Fruit fly (Drosophila melanogaster): Measurements from ENCODE around the gene Hmx.

Gene Hmx

dm6 chr3R:17595084-17595483 lies 36.4 kb downstream of the Hmx start, which contains the start of gene Sgs5:
TSS of gene Sgs5 (plus strand) at chr3R:17595362.
- TF ChIP-seq h (GFP tag; optimal IDR thresholded peaks at IDR 0.05): peak; percentile 82
- peak; percentile 32 for TF ChIP-seq psq (GFP tag; optimal IDR thresholded peaks at IDR 0.05)
- no peak for TF ChIP-seq sv (GFP tag; optimal IDR thresholded peaks at IDR 0.05)
- TF ChIP-seq OdsH (GFP tag; optimal IDR thresholded peaks at IDR 0.05): peak; percentile 66
- peak; percentile 51 for TF ChIP-seq tai (GFP tag; optimal IDR thresholded peaks at IDR 0.05)
- peak; percentile 55 for TF ChIP-seq fru (GFP tag; optimal IDR thresholded peaks at IDR 0.05)
- TF ChIP-seq Sp1 (GFP tag; optimal IDR thresholded peaks at IDR 0.05): peak; percentile 47
- TF ChIP-seq br (GFP tag; optimal IDR thresholded peaks at IDR 0.05): peak; percentile 53
- no peak for TF ChIP-seq Hr78 (GFP tag; optimal IDR thresholded peaks at IDR 0.05)
- TF ChIP-seq foxo (GFP tag; optimal IDR thresholded peaks at IDR 0.05): peak in 1 of 2 experiments; percentile 51
- TF ChIP-seq Hnf4 (GFP tag; optimal IDR thresholded peaks at IDR 0.05): peak; percentile 67
- peak; percentile 82 for TF ChIP-seq rgr (GFP tag; optimal IDR thresholded peaks at IDR 0.05)
- peak; percentile 96 for TF ChIP-seq Hr83 (GFP tag; optimal IDR thresholded peaks at IDR 0.05; ENCODE audit: poor library complexity, severe bottlenecking)
- no peak for TF ChIP-seq dl (GFP tag; optimal IDR thresholded peaks at IDR 0.05; ENCODE audit: insufficient read depth in 1 of 2, partially characterized antibody in 2 of 2)
- TF ChIP-seq Jra (GFP tag; optimal IDR thresholded peaks at IDR 0.05): peak; percentile 35
- TF ChIP-seq CG9705 (GFP tag; optimal IDR thresholded peaks at IDR 0.05): peak; percentile 25
- TF ChIP-seq ey (GFP tag; optimal IDR thresholded peaks at IDR 0.05): peak; percentile 11
- no peak for TF ChIP-seq Dif (GFP tag; optimal IDR thresholded peaks at IDR 0.05; ENCODE audit: partially characterized antibody)
- TF ChIP-seq CrebA (GFP tag; optimal IDR thresholded peaks at IDR 0.05; ENCODE audit: borderline replicate concordance): peak; percentile 53
- peak; percentile 55 for TF ChIP-seq brk (GFP tag; optimal IDR thresholded peaks at IDR 0.05)

DNA sequence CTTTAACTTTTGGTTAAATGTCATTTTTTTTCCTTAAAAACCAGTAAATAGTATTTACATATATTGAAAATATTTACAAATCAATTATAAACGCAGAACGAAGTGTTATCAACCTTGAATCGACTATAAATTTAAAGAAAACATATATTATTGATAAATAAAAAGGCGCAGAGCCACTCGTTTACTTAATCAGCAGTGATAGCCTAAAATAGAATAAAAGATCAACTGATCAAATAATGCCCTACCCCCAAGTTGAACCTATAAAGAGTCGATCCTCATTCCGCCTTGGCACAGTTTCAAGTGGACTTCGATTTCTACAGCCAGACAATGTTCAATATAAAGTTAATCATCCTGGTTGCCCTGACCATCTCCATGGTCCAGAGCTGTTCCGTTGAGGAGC lies 37.5 kb downstream of the Hmx start, which contains the start of gene CG7606:
Gene CG7606 (plus strand): TSS at position 301 of the 400 bp plus-strand sequence.
- TF ChIP-seq dl (GFP tag; optimal IDR thresholded peaks at IDR 0.05; ENCODE audit: insufficient read depth in 1 of 2, partially characterized antibody in 2 of 2) (no peak), Hr83 (GFP tag; optimal IDR thresholded peaks at IDR 0.05; ENCODE audit: poor library complexity, severe bottlenecking) (no peak), Jra (GFP tag; optimal IDR thresholded peaks at IDR 0.05) (no peak), Myc (optimal IDR thresholded peaks at IDR 0.05) (no peak), Dif (GFP tag; optimal IDR thresholded peaks at IDR 0.05; ENCODE audit: partially characterized antibody) (no peak), woc (GFP tag; optimal IDR thresholded peaks at IDR 0.05) (no peak), tai (GFP tag; optimal IDR thresholded peaks at IDR 0.05) (no peak)

- TF ChIP-seq Hr83 (GFP tag; optimal IDR thresholded peaks at IDR 0.05; ENCODE audit: poor library complexity, severe bottlenecking) (no peak), GATAd (GFP tag; optimal IDR thresholded peaks at IDR 0.05) (no peak), rgr (GFP tag; optimal IDR thresholded peaks at IDR 0.05) (no peak), woc (GFP tag; optimal IDR thresholded peaks at IDR 0.05) (no peak), CG32264 (GFP tag; optimal IDR thresholded peaks at IDR 0.05) (no peak), CG9705 (GFP tag; optimal IDR thresholded peaks at IDR 0.05) (no peak), CrebA (GFP tag; optimal IDR thresholded peaks at IDR 0.05; ENCODE audit: borderline replicate concordance) (no peak), Hr78 (GFP tag; optimal IDR thresholded peaks at IDR 0.05) (no peak), lola (GFP tag; optimal IDR thresholded peaks at IDR 0.05) (no peak), Hnf4 (GFP tag; optimal IDR thresholded peaks at IDR 0.05) (no peak), Sp1 (GFP tag; optimal IDR thresholded peaks at IDR 0.05) (no peak), Dfd (GFP tag; optimal IDR thresholded peaks at IDR 0.05) (no peak)
These were observed 41.0 kb downstream of the Hmx start for dm6 chr3R:17599695-17600094.

- TF ChIP-seq brk (GFP tag; optimal IDR thresholded peaks at IDR 0.05): no peak
- no peak for TF ChIP-seq jim (GFP tag; optimal IDR thresholded peaks at IDR 0.05)
- TF ChIP-seq rgr (GFP tag; optimal IDR thresholded peaks at IDR 0.05): no peak
- peak; percentile 57 for TF ChIP-seq Vsx2 (GFP tag; optimal IDR thresholded peaks at IDR 0.05; ENCODE audit: partially characterized antibody)
- TF ChIP-seq fru (GFP tag; optimal IDR thresholded peaks at IDR 0.05): no peak
These were observed 43.1 kb downstream of the Hmx start for dm6 chr3R:17601866-17602265.

dm6 chr3R:17602974-17603373 lies 44.2 kb downstream of the Hmx start:
- no peak for TF ChIP-seq woc (GFP tag; optimal IDR thresholded peaks at IDR 0.05)
- no peak for TF ChIP-seq Myc (optimal IDR thresholded peaks at IDR 0.05)
- no peak for TF ChIP-seq rgr (GFP tag; optimal IDR thresholded peaks at IDR 0.05)
- TF ChIP-seq dl (GFP tag; optimal IDR thresholded peaks at IDR 0.05; ENCODE audit: insufficient read depth in 1 of 2, partially characterized antibody in 2 of 2): no peak
- TF ChIP-seq foxo (GFP tag; optimal IDR thresholded peaks at IDR 0.05): no peak
- no peak for TF ChIP-seq CG9705 (GFP tag; optimal IDR thresholded peaks at IDR 0.05)
- TF ChIP-seq dsf (GFP tag; optimal IDR thresholded peaks at IDR 0.05; ENCODE audit: borderline replicate concordance): no peak
- no peak for TF ChIP-seq br (GFP tag; optimal IDR thresholded peaks at IDR 0.05)
- TF ChIP-seq ey (GFP tag; optimal IDR thresholded peaks at IDR 0.05): no peak
- no peak for TF ChIP-seq tai (GFP tag; optimal IDR thresholded peaks at IDR 0.05)
- no peak for TF ChIP-seq brk (GFP tag; optimal IDR thresholded peaks at IDR 0.05)
- TF ChIP-seq Dif (GFP tag; optimal IDR thresholded peaks at IDR 0.05; ENCODE audit: partially characterized antibody): no peak
- TF ChIP-seq HLH106 (tag; optimal IDR thresholded peaks at IDR 0.05): no peak
- no peak for TF ChIP-seq lola (GFP tag; optimal IDR thresholded peaks at IDR 0.05)
- TF ChIP-seq Sp1 (GFP tag; optimal IDR thresholded peaks at IDR 0.05): no peak
- TF ChIP-seq psq (GFP tag; optimal IDR thresholded peaks at IDR 0.05): no peak
- TF ChIP-seq OdsH (GFP tag; optimal IDR thresholded peaks at IDR 0.05): no peak
- TF ChIP-seq Hr83 (GFP tag; optimal IDR thresholded peaks at IDR 0.05; ENCODE audit: poor library complexity, severe bottlenecking): no peak
- no peak for TF ChIP-seq Abd-B (GFP tag; optimal IDR thresholded peaks at IDR 0.05)
